Fruit fly (Drosophila melanogaster) whole organism, wandering third instar larva: ENCODE results near the gene Capa.

Source experiments
- Abd-B ChIP-seq: fragments of >200 bp; optimal IDR thresholded peaks from 2 replicates; lab custom pipeline; 2017; ENCODE audit warnings: missing biosample characterization, missing genetic modification characterization
- CG9705 ChIP-seq: fragments of 200-800 bp; sonication (Bioruptor generic); optimal IDR thresholded peaks from 2 replicates; lab custom pipeline; 2018; ENCODE audit warnings: missing biosample characterization, mild to moderate bottlenecking, missing genetic modification characterization
- Dfd ChIP-seq: fragments of >200 bp; optimal IDR thresholded peaks from 2 replicates; lab custom pipeline; 2017; ENCODE audit warnings: missing biosample characterization, missing genetic modification characterization
- Dif ChIP-seq: fragments of 200-275, 200-300 bp; sonication (Bioruptor generic); optimal IDR thresholded peaks from 2 replicates; lab custom pipeline; 2018; ENCODE audit warnings: missing biosample characterization, missing genetic modification characterization; ENCODE audit not compliant: partially characterized antibody
- Hnf4 ChIP-seq: fragments of 200-800 bp; sonication (Bioruptor generic); optimal IDR thresholded peaks from 2 replicates; lab custom pipeline; 2016; ENCODE audit warnings: missing biosample characterization, mild to moderate bottlenecking, missing genetic modification characterization
- Hr78 ChIP-seq: fragments of >200 bp; optimal IDR thresholded peaks from 2 replicates; lab custom pipeline; 2017; ENCODE audit warnings: missing biosample characterization, missing genetic modification characterization
- Hr83 ChIP-seq: fragments of 200-300 bp; sonication (Bioruptor generic); optimal IDR thresholded peaks from 2 replicates; lab custom pipeline; 2016; ENCODE audit warnings: missing biosample characterization, mild to moderate bottlenecking, missing genetic modification characterization, moderate library complexity; ENCODE audit not compliant: poor library complexity, severe bottlenecking
- Jra ChIP-seq: sonication (Bioruptor generic); optimal IDR thresholded peaks from 2 replicates; lab custom pipeline; 2016; ENCODE audit warnings: missing biosample characterization, missing genetic modification characterization
- Mio ChIP-seq: sonication (Bioruptor generic); optimal IDR thresholded peaks from 2 replicates; lab custom pipeline; 2016; ENCODE audit warnings: missing biosample characterization, missing genetic modification characterization
- Myc ChIP-seq: fragments of >200 bp; optimal IDR thresholded peaks from 2 replicates; lab custom pipeline; 2017
- N ChIP-seq: fragments of >200 bp; optimal IDR thresholded peaks from 2 replicates; lab custom pipeline; 2018; ENCODE audit warnings: missing biosample characterization, missing external identifiers, missing genetic modification characterization
- Sp1 ChIP-seq: fragments of 200-800 bp; sonication (Bioruptor generic); optimal IDR thresholded peaks from 3 replicates; lab custom pipeline; 2019; ENCODE audit warnings: missing biosample characterization, mild to moderate bottlenecking, missing genetic modification characterization, moderate library complexity
- Vsx2 ChIP-seq: fragments of 200-300, 225-300 bp; sonication (Bioruptor generic); optimal IDR thresholded peaks from 2 replicates; lab custom pipeline; 2018; ENCODE audit warnings: missing biosample characterization, missing genetic modification characterization; ENCODE audit not compliant: partially characterized antibody
- br ChIP-seq: fragments of 200-800 bp; sonication (Bioruptor generic); optimal IDR thresholded peaks from 2 replicates; lab custom pipeline; 2016; ENCODE audit warnings: missing biosample characterization, missing genetic modification characterization
- brk ChIP-seq: fragments of 200-800 bp; sonication (Bioruptor generic); optimal IDR thresholded peaks from 2 replicates; lab custom pipeline; 2016; ENCODE audit warnings: missing biosample characterization, mild to moderate bottlenecking, missing genetic modification characterization
- dl ChIP-seq, 2 experiments: fragments of 175-275, 200-275 bp in 1 of 2; fragments of 200-275 bp in 1 of 2; sonication (Bioruptor generic); optimal IDR thresholded peaks; lab custom pipeline; 2018; ENCODE audit warnings: mild to moderate bottlenecking in 2 of 2, missing biosample characterization in 2 of 2, missing genetic modification characterization in 2 of 2, moderate library complexity in 2 of 2; ENCODE audit not compliant: partially characterized antibody in 2 of 2, insufficient read depth in 1 of 2
- dmrt93B ChIP-seq: fragments of 200-800 bp; sonication (Bioruptor generic); optimal IDR thresholded peaks from 2 replicates; lab custom pipeline; 2018; ENCODE audit warnings: missing biosample characterization, mild to moderate bottlenecking, missing genetic modification characterization
- dsf ChIP-seq: sonication (Bioruptor generic); optimal IDR thresholded peaks from 2 replicates; lab custom pipeline; 2016; ENCODE audit warnings: missing biosample characterization, missing genetic modification characterization, borderline replicate concordance
- foxo ChIP-seq, 2 experiments: fragments of 200-800 bp; sonication (Bioruptor generic); optimal IDR thresholded peaks; 2 replicates in 1 of 2; 3 replicates in 1 of 2; lab custom pipeline; 2016 to 2017; ENCODE audit warnings: missing biosample characterization in 2 of 2, missing genetic modification characterization in 2 of 2
- h ChIP-seq: fragments of 200-800 bp; sonication (Bioruptor generic); optimal IDR thresholded peaks from 3 replicates; lab custom pipeline; 2016; ENCODE audit warnings: missing biosample characterization, mild to moderate bottlenecking, missing genetic modification characterization
- jim ChIP-seq: fragments of 175-275, 200-325 bp; sonication (Bioruptor generic); optimal IDR thresholded peaks from 2 replicates; lab custom pipeline; 2016; ENCODE audit warnings: missing biosample characterization, mild to moderate bottlenecking, missing genetic modification characterization
- lola ChIP-seq: fragments of >200 bp; optimal IDR thresholded peaks from 2 replicates; lab custom pipeline; 2017; ENCODE audit warnings: missing biosample characterization, missing genetic modification characterization
- psq ChIP-seq: fragments of 200-800 bp; sonication (Bioruptor generic); optimal IDR thresholded peaks from 3 replicates; lab custom pipeline; 2017; ENCODE audit warnings: missing biosample characterization, mild to moderate bottlenecking, missing genetic modification characterization, moderate library complexity
- rgr ChIP-seq: fragments of 200-800 bp; sonication (Bioruptor generic); optimal IDR thresholded peaks from 3 replicates; lab custom pipeline; 2016; ENCODE audit warnings: missing biosample characterization, mild to moderate bottlenecking, missing genetic modification characterization
- sage ChIP-seq: fragments of 200-800 bp; sonication (Bioruptor generic); optimal IDR thresholded peaks from 2 replicates; lab custom pipeline; 2016; ENCODE audit warnings: missing biosample characterization, mild to moderate bottlenecking, missing genetic modification characterization
- sv ChIP-seq: fragments of 200-800 bp; sonication (Bioruptor generic); optimal IDR thresholded peaks from 3 replicates; lab custom pipeline; 2016; ENCODE audit warnings: missing biosample characterization, missing genetic modification characterization
- usp ChIP-seq: fragments of >200 bp; optimal IDR thresholded peaks from 2 replicates; lab custom pipeline; 2017; ENCODE audit warnings: missing biosample characterization, missing genetic modification characterization

The Capa gene

DNA sequence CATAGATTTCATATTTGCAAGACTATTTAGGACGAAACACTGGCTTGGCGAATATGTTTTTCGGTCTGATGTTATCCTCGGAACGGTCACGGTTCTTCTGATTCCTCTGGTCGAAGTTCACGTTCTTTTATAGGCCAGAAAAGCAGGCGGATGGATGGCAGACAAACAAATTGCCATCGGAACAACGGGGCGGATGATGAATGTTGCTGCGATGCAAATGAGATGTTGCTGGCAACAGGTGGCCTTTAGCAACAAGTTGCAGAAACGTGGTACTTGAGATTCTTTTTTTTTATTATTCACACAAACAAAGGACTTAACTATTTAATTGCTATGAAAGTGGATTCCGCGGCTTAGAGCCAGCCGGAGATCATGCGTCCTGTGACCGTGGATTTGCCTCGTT lies at the start of gene Capa:
Gene Capa (minus strand): TSS at position 101 of the 400 bp plus-strand sequence.
- TF ChIP-seq Vsx2 (GFP tag; lab: Kevin White, UChicago) (no peak), psq (no peak), dl (GFP tag; optimal IDR thresholded peaks at IDR 0.05; lab: Kevin White, UChicago; ENCODE audit: insufficient read depth in 1 of 2, partially characterized antibody in 2 of 2) (no peak)

DNA sequence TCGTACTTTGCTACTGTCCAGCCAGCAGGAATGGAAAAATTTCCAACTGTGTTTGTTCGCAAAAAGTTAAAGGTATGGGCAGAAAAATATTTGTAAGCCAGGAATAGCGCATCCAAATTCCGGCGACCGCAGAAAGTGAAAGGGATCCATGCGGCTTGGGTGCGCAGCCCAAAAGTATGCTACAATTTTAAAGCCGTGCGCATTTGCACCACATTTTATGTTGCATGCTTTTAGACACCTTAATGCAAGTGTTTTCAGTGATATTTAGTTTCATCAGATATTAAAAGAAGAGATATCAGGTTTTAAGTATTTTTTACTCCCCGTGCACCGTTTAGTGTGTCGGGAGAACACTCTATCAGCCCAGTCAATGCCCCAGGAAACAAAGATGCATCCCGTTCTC lies 49.0 kb upstream of the Capa start:
- TF ChIP-seq foxo (GFP tag; optimal IDR thresholded peaks at IDR 0.05; lab: Kevin White, UChicago) (no peak), Sp1 (GFP tag; lab: Kevin White, UChicago) (no peak), psq (no peak), Hnf4 (GFP tag; lab: Kevin White, UChicago) (no peak)

DNA sequence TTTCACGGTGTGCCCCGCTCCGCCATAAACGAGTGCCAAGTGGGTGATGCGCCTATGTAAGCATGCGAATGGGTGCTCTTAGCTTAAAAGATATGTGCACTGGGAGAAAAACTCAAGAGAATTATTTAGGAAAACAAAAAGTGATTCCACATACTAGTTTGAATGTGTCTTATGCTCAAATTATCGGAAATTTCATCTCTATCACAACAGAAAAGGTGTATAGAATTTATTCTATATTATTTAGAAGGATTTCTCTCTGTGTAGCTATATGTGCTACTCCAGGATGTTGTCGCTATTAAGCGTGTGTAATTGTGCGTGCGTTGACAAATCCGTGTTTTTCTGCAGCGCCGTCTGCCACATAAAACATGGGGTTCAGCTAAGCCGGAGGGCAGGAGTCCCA lies 45.2 kb upstream of the Capa start:
- TF ChIP-seq Dif (GFP tag; lab: Kevin White, UChicago), result no peak
- no peak for TF ChIP-seq Jra (GFP tag; lab: Kevin White, UChicago)
- no peak for TF ChIP-seq usp (GFP tag; lab: Kevin White, UChicago)
- no peak for TF ChIP-seq sage (GFP tag; lab: Kevin White, UChicago)
- no peak for TF ChIP-seq Myc (lab: Kevin White, UChicago)
- TF ChIP-seq br, result no peak
- no peak for TF ChIP-seq dmrt93B
- no peak for TF ChIP-seq brk (GFP tag; lab: Kevin White, UChicago)

DNA sequence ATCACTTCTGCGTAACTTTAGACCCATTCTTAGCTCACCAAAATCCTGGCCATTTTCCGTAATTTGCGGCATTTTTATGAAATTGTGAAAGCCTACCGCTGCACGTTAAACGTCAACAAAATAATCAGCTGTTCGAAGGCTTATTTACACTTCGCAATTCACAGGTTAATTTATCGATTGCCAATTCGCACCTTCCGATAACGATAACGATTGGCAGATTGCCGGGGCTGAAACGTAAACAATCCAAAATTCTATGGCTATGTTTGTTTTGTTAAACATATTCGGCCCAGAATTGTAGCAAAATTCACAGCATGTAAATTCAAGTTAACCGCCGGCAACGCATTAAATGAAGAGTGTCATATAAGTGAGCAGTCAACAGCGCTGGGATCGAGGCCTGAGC lies 21.6 kb upstream of the Capa start, which contains the start of the genes eIF2Balpha and Vps13B:
Gene eIF2Balpha (minus strand): TSS at position 133 of the 400 bp plus-strand sequence.
Gene Vps13B (plus strand): TSS at position 223 of the 400 bp plus-strand sequence.
- TF ChIP-seq Dif (GFP tag; lab: Kevin White, UChicago) (peak; percentile 100), foxo (GFP tag; optimal IDR thresholded peaks at IDR 0.05; lab: Kevin White, UChicago) (no peak), Vsx2 (GFP tag; lab: Kevin White, UChicago) (peak; percentile 100), dl (GFP tag; optimal IDR thresholded peaks at IDR 0.05; lab: Kevin White, UChicago; ENCODE audit: insufficient read depth in 1 of 2, partially characterized antibody in 2 of 2) (peak; percentile 95 to 96), h (GFP tag; lab: Kevin White, UChicago) (no peak)

DNA sequence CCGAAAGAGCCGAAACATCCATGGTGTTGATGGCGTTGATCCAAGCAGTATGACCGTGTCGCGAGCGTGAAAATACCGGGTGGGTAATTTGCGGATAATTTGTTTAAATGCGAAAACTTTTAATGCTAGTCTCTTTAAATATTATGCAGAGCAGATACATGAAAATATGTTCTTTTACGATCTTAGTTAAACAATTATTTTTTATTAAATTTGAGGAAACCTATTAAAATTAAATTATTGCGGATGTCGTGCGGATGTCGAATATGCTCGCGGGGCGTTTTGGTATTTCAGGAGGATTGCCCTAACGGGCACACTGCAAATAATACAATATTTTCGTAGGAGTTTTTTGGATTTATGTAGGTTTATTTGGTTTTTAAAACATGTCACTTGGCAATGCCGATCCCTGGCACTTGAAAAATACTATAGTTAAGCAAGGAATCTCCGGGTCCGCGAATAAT lies 18.9 kb upstream of the Capa start, which contains the start of the genes Cog7, CG42557 and CG42558:
Gene Cog7 (minus strand): TSS at position 51 of the 458 bp plus-strand sequence.
Gene CG42557 (plus strand): TSS at position 281 of the 458 bp plus-strand sequence.
Gene CG42558 (plus strand): TSS at position 281 of the 458 bp plus-strand sequence.
- TF ChIP-seq Hr78 (GFP tag; lab: Kevin White, UChicago) (no peak), Hr83 (GFP tag; lab: Kevin White, UChicago) (no peak), sv (GFP tag; lab: Kevin White, UChicago) (no peak), N (GFP tag; lab: Kevin White, UChicago) (no peak), CG9705 (GFP tag; lab: Kevin White, UChicago) (no peak), usp (GFP tag; lab: Kevin White, UChicago) (no peak), dmrt93B (no peak), Dfd (GFP tag; lab: Kevin White, UChicago) (no peak), lola (GFP tag; lab: Kevin White, UChicago) (no peak), jim (GFP tag; lab: Kevin White, UChicago) (no peak), psq (no peak), sage (GFP tag; lab: Kevin White, UChicago) (no peak), rgr (no peak), Dif (GFP tag; lab: Kevin White, UChicago) (no peak)

DNA sequence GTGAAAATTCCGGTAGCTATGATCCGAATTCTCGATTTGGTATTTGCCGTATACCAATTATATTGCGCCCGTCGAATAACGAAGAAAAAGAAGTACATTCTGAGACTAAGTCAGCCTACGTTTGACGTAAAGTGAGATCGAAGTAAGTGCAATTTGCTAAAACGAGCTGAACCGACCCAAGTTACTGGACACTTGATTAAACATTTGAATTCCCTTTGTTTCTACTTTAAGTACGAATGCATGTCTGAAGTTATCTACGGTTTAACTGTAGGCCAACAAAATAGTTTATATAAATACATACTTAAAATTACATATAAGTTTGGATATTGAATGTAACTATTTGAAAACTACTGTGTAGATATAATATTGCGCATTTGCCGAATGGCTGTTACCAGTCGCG lies 16.1 kb upstream of the Capa start, which contains the start of gene alpha-Man-Ic:
Gene alpha-Man-Ic (minus strand): TSS at position 101 of the 400 bp plus-strand sequence.
- no peak for TF ChIP-seq Hr78 (GFP tag; lab: Kevin White, UChicago)
- no peak for TF ChIP-seq Hnf4 (GFP tag; lab: Kevin White, UChicago)
- TF ChIP-seq CG9705 (GFP tag; lab: Kevin White, UChicago), result no peak
- no peak for TF ChIP-seq Mio
- no peak for TF ChIP-seq Abd-B
- no peak for TF ChIP-seq dsf (GFP tag; lab: Kevin White, UChicago)
- TF ChIP-seq sage (GFP tag; lab: Kevin White, UChicago), result no peak
- TF ChIP-seq Myc (lab: Kevin White, UChicago), result no peak
- TF ChIP-seq dl (GFP tag; optimal IDR thresholded peaks at IDR 0.05; lab: Kevin White, UChicago; ENCODE audit: insufficient read depth in 1 of 2, partially characterized antibody in 2 of 2), result no peak
